Worm (Caenorhabditis elegans) whole organism, L1 larva: ENCODE results near the gene T09F3.2.

Experiments
- nhr-28 ChIP-seq: fragments of 150-350 bp; optimal IDR thresholded peaks from 2 replicates; lab custom pipeline; 2014; ENCODE audit warnings: missing biosample characterization, missing genetic modification characterization
- unc-30 ChIP-seq: sonication (generic microtip); optimal IDR thresholded peaks from 2 replicates; lab custom pipeline; 2017; ENCODE audit warnings: missing biosample characterization, missing genetic modification characterization

DNA sequence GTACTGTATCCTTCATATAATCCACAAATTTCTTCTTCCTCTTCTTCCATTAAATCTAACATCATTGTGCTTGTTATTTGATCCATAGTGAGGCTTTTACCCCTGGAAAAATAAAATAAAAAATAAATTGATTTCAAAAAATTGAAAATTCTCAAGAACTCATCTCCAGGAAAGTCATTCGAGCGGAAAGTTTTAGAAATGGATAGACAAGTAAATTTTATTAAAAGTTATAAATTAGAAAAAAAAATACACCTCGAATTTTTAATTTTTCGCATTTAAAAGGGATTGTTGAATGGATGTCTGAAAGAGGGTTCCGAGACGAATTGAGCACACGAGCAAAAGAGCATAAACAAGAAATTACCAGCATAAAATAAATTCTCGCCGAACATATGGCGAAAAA lies 31.0 kb downstream of the T09F3.2 start, which contains the start of gene frpr-21:
- TF ChIP-seq unc-30 (tag; lab: Kevin White, UChicago) (no peak), nhr-28 (tag; lab: Kevin White, UChicago) (no peak)
